Fruit fly (Drosophila melanogaster) whole organism, embryonic: ENCODE measurements around the gene Grip75.

Source experiments
- Awh ChIP-seq: fragments of 200-800 bp; sonication (Bioruptor generic); IDR thresholded peaks from 2 replicates; pipeline ENCODE4, ENCODE4 v1.3.6; 2022; ENCODE audit warnings: missing biosample characterization, missing genetic modification characterization
- Blimp-1 ChIP-seq: fragments of 200-800 bp; sonication (Bioruptor generic); optimal IDR thresholded peaks from 3 replicates; lab custom pipeline; 2018; ENCODE audit warnings: missing biosample characterization, missing genetic modification characterization, mild to moderate bottlenecking, moderate library complexity, missing genetic modification reagents
- CG10267 ChIP-seq: fragments of 200-800 bp; sonication (Bioruptor generic); optimal IDR thresholded peaks from 2 replicates; lab custom pipeline; 2018; ENCODE audit warnings: missing biosample characterization, mild to moderate bottlenecking, missing genetic modification characterization, moderate library complexity
- CG10431 ChIP-seq: fragments of 200-800 bp; sonication (Bioruptor generic); optimal IDR thresholded peaks from 3 replicates; lab custom pipeline; 2018; ENCODE audit warnings: missing biosample characterization, mild to moderate bottlenecking, missing genetic modification characterization
- CG10462 ChIP-seq: fragments of 200-800 bp; sonication (Bioruptor generic); optimal IDR thresholded peaks from 2 replicates; lab custom pipeline; 2016; ENCODE audit warnings: missing biosample characterization, missing genetic modification characterization
- CG11247 ChIP-seq: fragments of 200-800 bp; sonication (Bioruptor generic); IDR thresholded peaks from 2 replicates; pipeline ENCODE4 v1.3.6; 2022; ENCODE audit warnings: missing biosample characterization, missing genetic modification characterization
- CG11456 ChIP-seq: fragments of 200-800 bp; sonication (Bioruptor generic); IDR thresholded peaks from 3 replicates; pipeline ENCODE4 v1.3.6; 2022; ENCODE audit warnings: missing biosample characterization, missing genetic modification characterization
- CG11696 ChIP-seq: fragments of 200-800 bp; sonication (Bioruptor generic); IDR thresholded peaks from 2 replicates; pipeline ENCODE4 v1.3.6; 2022; ENCODE audit warnings: missing biosample characterization, missing genetic modification characterization
- CG13123 ChIP-seq: fragments of 200-800 bp; sonication (Bioruptor generic); optimal IDR thresholded peaks from 2 replicates; lab custom pipeline; 2016; ENCODE audit warnings: missing biosample characterization, missing genetic modification characterization
- CG13624 ChIP-seq: fragments of 200-800 bp; sonication (Bioruptor generic); optimal IDR thresholded peaks from 2 replicates; lab custom pipeline; 2016; ENCODE audit warnings: missing biosample characterization, missing genetic modification characterization
- CG15269 ChIP-seq: fragments of 200-800 bp; sonication (Bioruptor generic); optimal IDR thresholded peaks from 2 replicates; lab custom pipeline; 2018; ENCODE audit warnings: missing biosample characterization, mild to moderate bottlenecking, missing genetic modification characterization, moderate library complexity
- CG15479 ChIP-seq: fragments of 200-800 bp; sonication (Bioruptor generic); optimal IDR thresholded peaks from 3 replicates; lab custom pipeline; 2019; ENCODE audit warnings: missing biosample characterization, mild to moderate bottlenecking, missing genetic modification characterization, moderate library complexity
- CG15601 ChIP-seq: fragments of 200-800 bp; sonication (Bioruptor generic); optimal IDR thresholded peaks from 3 replicates; lab custom pipeline; 2019; ENCODE audit warnings: missing biosample characterization, mild to moderate bottlenecking, missing genetic modification characterization, moderate library complexity
- CG2875 ChIP-seq: fragments of 200-800 bp; sonication (Bioruptor generic); optimal IDR thresholded peaks from 2 replicates; lab custom pipeline; 2017; ENCODE audit warnings: missing biosample characterization, mild to moderate bottlenecking, missing genetic modification characterization, missing genetic modification reagents
- CG31388 ChIP-seq: fragments of 200-800 bp; sonication (Bioruptor generic); optimal IDR thresholded peaks from 2 replicates; lab custom pipeline; 2016; ENCODE audit warnings: missing biosample characterization, missing genetic modification characterization
- CG3407 ChIP-seq: fragments of 200-800 bp; sonication (Bioruptor generic); optimal IDR thresholded peaks from 2 replicates; lab custom pipeline; 2018; ENCODE audit warnings: missing biosample characterization, mild to moderate bottlenecking, missing genetic modification characterization
- CG4404 ChIP-seq: fragments of 200-800 bp; sonication (Bioruptor generic); IDR thresholded peaks from 2 replicates; pipeline ENCODE4 v1.3.6; 2022; ENCODE audit warnings: missing biosample characterization, missing genetic modification characterization
- CG4617 ChIP-seq: fragments of 200-800 bp; sonication (Bioruptor generic); optimal IDR thresholded peaks from 3 replicates; lab custom pipeline; 2016; ENCODE audit warnings: missing biosample characterization, missing genetic modification characterization, borderline replicate concordance
- CG4820 ChIP-seq: fragments of 200-800 bp; sonication (Bioruptor generic); optimal IDR thresholded peaks from 3 replicates; lab custom pipeline; 2016; ENCODE audit warnings: missing biosample characterization, missing genetic modification characterization
- CG7987 ChIP-seq: fragments of 200-800 bp; sonication (Bioruptor generic); optimal IDR thresholded peaks from 2 replicates; lab custom pipeline; 2018; ENCODE audit warnings: missing biosample characterization, mild to moderate bottlenecking, missing genetic modification characterization, moderate library complexity
- CG8924 ChIP-seq: fragments of 200-800 bp; optimal IDR thresholded peaks from 3 replicates; lab custom pipeline; 2019; ENCODE audit warnings: missing biosample characterization, mild to moderate bottlenecking, missing genetic modification characterization, moderate library complexity
- D ChIP-seq, 2 experiments: fragments of 200-800 bp in 1 of 2; fragments of >200 bp in 1 of 2; sonication (Bioruptor generic) in 1 of 2; optimal IDR thresholded peaks; 2 replicates in 1 of 2; 3 replicates in 1 of 2; lab custom pipeline; 2017; ENCODE audit warnings: mild to moderate bottlenecking in 1 of 2, missing biosample characterization in 1 of 2, missing genetic modification characterization in 1 of 2, missing genetic modification reagents in 1 of 2
- Dp ChIP-seq: fragments of 200-800 bp; sonication (Bioruptor generic); optimal IDR thresholded peaks from 2 replicates; lab custom pipeline; 2018; ENCODE audit warnings: missing biosample characterization, mild to moderate bottlenecking, missing genetic modification characterization, moderate library complexity
- Dref ChIP-seq: fragments of 200-800 bp; sonication (Bioruptor generic); IDR thresholded peaks from 2 replicates; pipeline ENCODE4 v1.3.6; 2022; ENCODE audit warnings: missing biosample characterization, missing genetic modification characterization
- H2.0 ChIP-seq: fragments of 200-800 bp; sonication (Bioruptor generic); IDR thresholded peaks from 2 replicates; pipeline ENCODE4 v1.3.6; 2022; ENCODE audit warnings: missing biosample characterization, missing genetic modification characterization
- Lhr ChIP-seq: fragments of 200-800 bp; sonication (Bioruptor generic); optimal IDR thresholded peaks from 3 replicates; lab custom pipeline; 2017; ENCODE audit warnings: mild to moderate bottlenecking, missing biosample characterization, missing genetic modification reagents, missing genetic modification characterization
- Rx ChIP-seq: fragments of 200-800 bp; sonication (Bioruptor generic); IDR thresholded peaks from 2 replicates; pipeline ENCODE4 v1.3.6; 2022; ENCODE audit warnings: missing biosample characterization, missing genetic modification characterization
- Xbp1 ChIP-seq: fragments of 200-800 bp; sonication (Bioruptor generic); optimal IDR thresholded peaks from 3 replicates; lab custom pipeline; 2016; ENCODE audit warnings: missing biosample characterization, mild to moderate bottlenecking, missing genetic modification characterization
- chinmo ChIP-seq: fragments of 200-800 bp; sonication (Bioruptor generic); IDR thresholded peaks from 4 replicates; pipeline ENCODE4 v1.3.6; 2022; ENCODE audit warnings: missing biosample characterization, missing genetic modification characterization; ENCODE audit not compliant: partially characterized antibody
- en ChIP-seq: fragments of 200-800 bp; sonication (Bioruptor generic); optimal IDR thresholded peaks from 2 replicates; lab custom pipeline; 2016; ENCODE audit warnings: missing biosample characterization, missing genetic modification characterization
- gem ChIP-seq: fragments of 200-800 bp; sonication (Bioruptor generic); optimal IDR thresholded peaks from 2 replicates; lab custom pipeline; 2019; ENCODE audit warnings: missing biosample characterization, mild to moderate bottlenecking, missing genetic modification characterization, moderate library complexity
- grn ChIP-seq: fragments of 200-800 bp; sonication (Bioruptor generic); optimal IDR thresholded peaks from 3 replicates; lab custom pipeline; 2017; ENCODE audit warnings: missing biosample characterization, missing genetic modification characterization
- nerfin-1 ChIP-seq: fragments of 200-800 bp; sonication (Bioruptor generic); optimal IDR thresholded peaks from 3 replicates; lab custom pipeline; 2019; ENCODE audit warnings: missing biosample characterization, mild to moderate bottlenecking, missing genetic modification characterization, moderate library complexity
- otp ChIP-seq: fragments of 200-800 bp; sonication (Bioruptor generic); IDR thresholded peaks from 3 replicates; pipeline ENCODE4, ENCODE4 v1.3.6; 2022; ENCODE audit warnings: missing biosample characterization, missing genetic modification characterization
- pho ChIP-seq: fragments of 200-800 bp; sonication (Bioruptor generic); optimal IDR thresholded peaks from 2 replicates; lab custom pipeline; 2016; ENCODE audit warnings: missing biosample characterization, missing genetic modification characterization
- sens ChIP-seq: fragments of 200-800 bp; sonication (Bioruptor generic); peaks from one replicate; lab custom pipeline; 2016; ENCODE audit warnings: missing biosample characterization, missing genetic modification characterization
- seq ChIP-seq: fragments of 200-800 bp; sonication (Bioruptor generic); IDR thresholded peaks from 2 replicates; pipeline ENCODE4 v1.3.6; 2022; ENCODE audit warnings: missing biosample characterization, missing genetic modification characterization
- sob ChIP-seq: fragments of 200-800 bp; sonication (Bioruptor generic); IDR thresholded peaks from 2 replicates; pipeline ENCODE4 v1.3.6; 2022; ENCODE audit warnings: missing biosample characterization, missing genetic modification characterization
- stc ChIP-seq: fragments of 200-800 bp; sonication (Bioruptor generic); IDR thresholded peaks from 2 replicates; pipeline ENCODE4 v1.3.6; 2022; ENCODE audit warnings: missing biosample characterization, missing genetic modification characterization
- ttk ChIP-seq: fragments of 200-800 bp; sonication (Bioruptor generic); IDR thresholded peaks from 2 replicates; pipeline ENCODE4 v2.1.2; 2022; ENCODE audit warnings: missing biosample characterization, missing genetic modification characterization
- z ChIP-seq: fragments of 200-800 bp; sonication (Bioruptor generic); IDR thresholded peaks from 3 replicates; pipeline ENCODE4 v1.3.6; 2022; ENCODE audit warnings: missing biosample characterization, missing genetic modification characterization
- zf30C ChIP-seq: fragments of 200-800 bp; sonication (Bioruptor generic); optimal IDR thresholded peaks from 3 replicates; lab custom pipeline; 2018; ENCODE audit warnings: missing biosample characterization, mild to moderate bottlenecking, missing genetic modification characterization

Grip75 gene

dm6 chr2L:10504895-10505294 is 21.8 kb downstream of the Grip75 start (continued):
- TF ChIP-seq otp (no peak), en (GFP tag; lab: Kevin White, UChicago) (no peak), nerfin-1 (tag; lab: Kevin White, UChicago) (peak; percentile 39), CG4617 (no peak), CG15601 (tag; lab: Kevin White, UChicago) (peak; percentile 63), CG10462 (GFP tag; lab: Kevin White, UChicago) (no peak), CG7987 (peak; percentile 32), Dp (no peak), CG11696 (GFP tag; lab: Robert Waterston, UW) (peak; percentile 71), CG13123 (no peak), ttk (GFP tag; lab: Robert Waterston, UW) (no peak), CG15479 (GFP tag; lab: Kevin White, UChicago) (no peak), Rx (GFP tag; lab: Robert Waterston, UW) (no peak), Xbp1 (GFP tag; lab: Kevin White, UChicago) (no peak), Lhr (no peak), CG11247 (GFP tag; lab: Robert Waterston, UW) (no peak), zf30C (GFP tag; lab: Kevin White, UChicago) (no peak), Blimp-1 (peak; percentile 4), CG4404 (GFP tag; lab: Robert Waterston, UW) (no peak), D (optimal IDR thresholded peaks at IDR 0.05; lab: Kevin White, UChicago) (no peak), D (GFP tag; optimal IDR thresholded peaks at IDR 0.05; lab: Kevin White, UChicago) (peak; percentile 23), sob (GFP tag; lab: Robert Waterston, UW) (no peak), CG13624 (GFP tag; lab: Kevin White, UChicago) (no peak), CG15269 (tag; lab: Kevin White, UChicago) (no peak), CG2875 (GFP tag; lab: Kevin White, UChicago) (peak; percentile 22), CG4820 (GFP tag; lab: Kevin White, UChicago) (no peak), CG31388 (GFP tag; lab: Kevin White, UChicago) (no peak), CG3407 (GFP tag; lab: Kevin White, UChicago) (peak; percentile 48), Dref (GFP tag; lab: Robert Waterston, UW) (no peak), CG10431 (GFP tag; lab: Kevin White, UChicago) (no peak), CG8924 (tag; lab: Kevin White, UChicago) (no peak)

DNA sequence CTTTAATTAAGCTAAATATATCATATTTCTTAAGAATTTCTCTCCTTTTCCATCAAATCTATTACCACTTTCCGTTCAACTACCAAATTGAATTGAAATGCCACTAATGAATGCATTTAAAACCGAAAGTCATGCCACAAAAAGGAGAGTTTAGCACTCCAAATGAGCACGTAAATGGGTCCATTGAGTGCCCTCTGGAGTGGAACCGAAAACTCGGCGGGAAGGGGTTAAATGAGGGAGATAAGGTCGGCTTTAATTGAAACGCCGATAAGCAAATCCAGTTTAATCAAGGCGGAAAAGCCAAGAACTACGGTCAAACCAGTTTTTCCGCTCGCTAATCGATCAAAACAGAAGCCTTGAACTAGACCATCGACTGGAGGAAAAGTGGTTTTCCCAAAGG is 22.2 kb downstream of the Grip75 start:
- peak; percentile 76 for TF ChIP-seq Awh (GFP tag; lab: Robert Waterston, UW)
- TF ChIP-seq CG15601 (tag; lab: Kevin White, UChicago) = peak; percentile 57
- no peak for TF ChIP-seq CG10267 (tag; lab: Kevin White, UChicago)
- TF ChIP-seq grn = peak; percentile 33
- TF ChIP-seq H2.0 (GFP tag; lab: Robert Waterston, UW) = no peak
- TF ChIP-seq Blimp-1 = peak; percentile 60
- peak; percentile 82 for TF ChIP-seq z
- TF ChIP-seq pho = no peak
- no peak for TF ChIP-seq stc (GFP tag; lab: Robert Waterston, UW)
- TF ChIP-seq CG4404 (GFP tag; lab: Robert Waterston, UW) = no peak
- peak; percentile 5 for TF ChIP-seq gem (tag; lab: Kevin White, UChicago)
- TF ChIP-seq chinmo (GFP tag; lab: Robert Waterston, UW) = 0 out of 4 replicates have a peak, but pooled peaks have one; percentile 17
- TF ChIP-seq CG11456 (GFP tag; lab: Robert Waterston, UW) = no peak
- TF ChIP-seq seq (GFP tag; lab: Robert Waterston, UW) = no peak
- peak; percentile 46 for TF ChIP-seq sens
